Fruit fly (Drosophila melanogaster) whole organism: ENCODE data around the gene CG31075.

ENCODE experiments used
- CG8478 ChIP-seq: fragments of >200 bp; optimal IDR thresholded peaks from 2 replicates; lab custom pipeline; 2018; ENCODE audit warnings: inconsistent platforms
- Dll ChIP-seq: fragments of >200 bp; optimal IDR thresholded peaks from 2 replicates; lab custom pipeline; 2017
- EcR ChIP-seq, 2 experiments: fragments of >200 bp; optimal IDR thresholded peaks; 2 replicates each; lab custom pipeline; 2017; ENCODE audit warnings: missing biosample characterization in 2 of 2, missing genetic modification characterization in 2 of 2, missing genetic modification reagents in 2 of 2
- pan ChIP-seq: fragments of >200 bp; optimal IDR thresholded peaks from 2 replicates; lab custom pipeline; 2017
- psq ChIP-seq: fragments of >200 bp; optimal IDR thresholded peaks from 2 replicates; lab custom pipeline; 2017
- usp ChIP-seq: fragments of >200 bp; optimal IDR thresholded peaks from 2 replicates; lab custom pipeline; 2017; ENCODE audit warnings: missing biosample characterization, missing genetic modification characterization, mixed read lengths

Gene CG31075

dm6 chr3R:26966794-26967323 is 21.5 kb downstream of the CG31075 start, which contains the start of gene CG5521:
Gene CG5521 (plus strand): TSS chr3R:26966930.
- no peak for TF ChIP-seq EcR (GFP tag; optimal IDR thresholded peaks at IDR 0.05; lab: Kevin White, UChicago)
- TF ChIP-seq CG8478, result no peak
- no peak for TF ChIP-seq Dll (lab: Kevin White, UChicago)
- TF ChIP-seq usp (GFP tag; lab: Kevin White, UChicago), result no peak
- no peak for TF ChIP-seq psq (lab: Kevin White, UChicago)
- no peak for TF ChIP-seq pan (lab: Kevin White, UChicago)

- TF ChIP-seq CG8478 (no peak), usp (GFP tag; lab: Kevin White, UChicago) (no peak), psq (lab: Kevin White, UChicago) (no peak), pan (lab: Kevin White, UChicago) (no peak), Dll (lab: Kevin White, UChicago) (no peak), EcR (GFP tag; optimal IDR thresholded peaks at IDR 0.05; lab: Kevin White, UChicago) (no peak)
Measured at dm6 chr3R:26966385-26966784, 21.9 kb downstream of the CG31075 start, which contains the start of gene Gr97a. Gene Gr97a (minus strand): TSS chr3R:26966485.

dm6 chr3R:26964452-26965133 is 23.7 kb downstream of the CG31075 start, which contains the start of gene Tsp97E:
Gene Tsp97E (minus strand): TSS chr3R:26964817.
- TF ChIP-seq CG8478 (no peak), EcR (GFP tag; optimal IDR thresholded peaks at IDR 0.05; lab: Kevin White, UChicago) (no peak), psq (lab: Kevin White, UChicago) (no peak), usp (GFP tag; lab: Kevin White, UChicago) (no peak), pan (lab: Kevin White, UChicago) (no peak), Dll (lab: Kevin White, UChicago) (no peak)

- no peak for TF ChIP-seq pan (lab: Kevin White, UChicago)
Measured at dm6 chr3R:26963747-26964174, 24.6 kb downstream of the CG31075 start.

- TF ChIP-seq pan (lab: Kevin White, UChicago) (no peak), EcR (GFP tag; optimal IDR thresholded peaks at IDR 0.05; lab: Kevin White, UChicago) (peak in 1 of 2 experiments; percentile 62)
Measured at dm6 chr3R:26960496-26960895, 27.8 kb downstream of the CG31075 start.

dm6 chr3R:26958314-26958979 is 29.9 kb downstream of the CG31075 start, which contains the start of gene CG6330:
Gene CG6330 (minus strand): TSS chr3R:26958491.
- TF ChIP-seq CG8478 (no peak), psq (lab: Kevin White, UChicago) (no peak), EcR (GFP tag; optimal IDR thresholded peaks at IDR 0.05; lab: Kevin White, UChicago) (no peak), pan (lab: Kevin White, UChicago) (no peak), Dll (lab: Kevin White, UChicago) (no peak), usp (GFP tag; lab: Kevin White, UChicago) (no peak)

dm6 chr3R:26957132-26957531 is 31.2 kb downstream of the CG31075 start:
- no peak for TF ChIP-seq usp (GFP tag; lab: Kevin White, UChicago)

- TF ChIP-seq psq (lab: Kevin White, UChicago) (no peak), Dll (lab: Kevin White, UChicago) (no peak)
Measured at dm6 chr3R:26956376-26957062, 31.8 kb downstream of the CG31075 start.

dm6 chr3R:26955527-26955926 is 32.8 kb downstream of the CG31075 start:
- TF ChIP-seq psq (lab: Kevin White, UChicago) (no peak), Dll (lab: Kevin White, UChicago) (no peak), EcR (GFP tag; optimal IDR thresholded peaks at IDR 0.05; lab: Kevin White, UChicago) (no peak), CG8478 (no peak)

dm6 chr3R:26954020-26954672 is 34.2 kb downstream of the CG31075 start:
- TF ChIP-seq pan (lab: Kevin White, UChicago) (peak; percentile 71), CG8478 (peak; percentile 44), EcR (GFP tag; optimal IDR thresholded peaks at IDR 0.05; lab: Kevin White, UChicago) (no peak)

dm6 chr3R:26953478-26953874 is 34.8 kb downstream of the CG31075 start:
- TF ChIP-seq pan (lab: Kevin White, UChicago), result no peak
- no peak for TF ChIP-seq usp (GFP tag; lab: Kevin White, UChicago)
- no peak for TF ChIP-seq EcR (GFP tag; optimal IDR thresholded peaks at IDR 0.05; lab: Kevin White, UChicago)
- no peak for TF ChIP-seq psq (lab: Kevin White, UChicago)
- no peak for TF ChIP-seq Dll (lab: Kevin White, UChicago)
- TF ChIP-seq CG8478, result no peak
